Worm (Caenorhabditis elegans): ENCODE measurements around the gene C44C10.5.

C44C10.5 gene

ce11 chrX:11702236-11702635 lies 11.9 kb downstream of the C44C10.5 start, which contains the start of gene C44C10.3:
Gene C44C10.3, plus strand, starts transcription at chrX:11702536.
- no peak for TF ChIP-seq ceh-82 (tag; optimal IDR thresholded peaks at IDR 0.05)
- no peak for TF ChIP-seq snpc-4 (tag; optimal IDR thresholded peaks at IDR 0.05)
- TF ChIP-seq elt-3 (tag; optimal IDR thresholded peaks at IDR 0.05) = no peak
- no peak for TF ChIP-seq nhr-237 (tag; optimal IDR thresholded peaks at IDR 0.05)
- no peak for TF ChIP-seq sma-9 (GFP tag; optimal IDR thresholded peaks at IDR 0.05)
- no peak for TF ChIP-seq sma-9 (tag; optimal IDR thresholded peaks at IDR 0.05)
- TF ChIP-seq peb-1 (tag; optimal IDR thresholded peaks at IDR 0.05) = no peak
- TF ChIP-seq nhr-23 (tag; optimal IDR thresholded peaks at IDR 0.05) = no peak
- no peak for TF ChIP-seq ceh-16 (tag; optimal IDR thresholded peaks at IDR 0.05)
- TF ChIP-seq mbf-1 (tag; optimal IDR thresholded peaks at IDR 0.05) = no peak
- no peak for TF ChIP-seq R02D3.7 (tag; optimal IDR thresholded peaks at IDR 0.05)
- TF ChIP-seq aly-2 (tag; optimal IDR thresholded peaks at IDR 0.05) = no peak
- no peak for TF ChIP-seq nhr-6 (tag; optimal IDR thresholded peaks at IDR 0.05)
- no peak for TF ChIP-seq gmeb-1 (tag; optimal IDR thresholded peaks at IDR 0.05)
- TF ChIP-seq ama-1 (optimal IDR thresholded peaks at IDR 0.05) = no peak
- TF ChIP-seq ztf-11 (tag; optimal IDR thresholded peaks at IDR 0.05) = no peak
- no peak for TF ChIP-seq ZK546.5 (tag; optimal IDR thresholded peaks at IDR 0.05)
- TF ChIP-seq skn-1 (tag; optimal IDR thresholded peaks at IDR 0.05) = no peak
- TF ChIP-seq blmp-1 (tag; optimal IDR thresholded peaks at IDR 0.05; ENCODE audit: insufficient read depth) = no peak

- TF ChIP-seq nhr-11 (tag; optimal IDR thresholded peaks at IDR 0.05) = no peak
- TF ChIP-seq egl-27 (tag; optimal IDR thresholded peaks at IDR 0.05) = peak; percentile 19
- TF ChIP-seq ztf-4 (tag; optimal IDR thresholded peaks at IDR 0.05) = no peak
- peak; percentile 14 for TF ChIP-seq C34F6.9 (tag; optimal IDR thresholded peaks at IDR 0.05)
- TF ChIP-seq Y55F3AM.14 (GFP tag; optimal IDR thresholded peaks at IDR 0.05) = no peak
- TF ChIP-seq fos-1 (tag; optimal IDR thresholded peaks at IDR 0.05) = peak; percentile 89
- TF ChIP-seq nhr-12 (tag; optimal IDR thresholded peaks at IDR 0.05) = no peak
- TF ChIP-seq nhr-21 (tag; optimal IDR thresholded peaks at IDR 0.05) = peak; percentile 60
- peak; percentile 86 for TF ChIP-seq crh-2 (tag; optimal IDR thresholded peaks at IDR 0.05)
- TF ChIP-seq lin-13 (GFP tag; optimal IDR thresholded peaks at IDR 0.05) = peak; percentile 5
- peak; percentile 57 for TF ChIP-seq unc-55 (GFP tag; optimal IDR thresholded peaks at IDR 0.05)
- TF ChIP-seq sma-9 (GFP tag; optimal IDR thresholded peaks at IDR 0.05) = peak; percentile 53
- TF ChIP-seq sma-9 (tag; optimal IDR thresholded peaks at IDR 0.05) = no peak
- TF ChIP-seq zag-1 (tag; optimal IDR thresholded peaks at IDR 0.05) = peak; percentile 5
- peak; percentile 17 for TF ChIP-seq F13H6.1 (tag; optimal IDR thresholded peaks at IDR 0.05)
- peak in 1 of 2 experiments; percentile 63 for TF ChIP-seq mdl-1 (tag; optimal IDR thresholded peaks at IDR 0.05)
- no peak for TF ChIP-seq sma-3 (GFP tag; optimal IDR thresholded peaks at IDR 0.05)
Observed at ce11 chrX:11710229-11710628, 19.9 kb downstream of the C44C10.5 start, which contains the start of gene C44C10.11. Gene C44C10.11, minus strand, starts transcription at chrX:11710343.

- TF ChIP-seq ceh-16 (tag; optimal IDR thresholded peaks at IDR 0.05) (no peak), sma-9 (GFP tag; optimal IDR thresholded peaks at IDR 0.05) (no peak), sma-9 (tag; optimal IDR thresholded peaks at IDR 0.05) (no peak), mab-5 (tag; optimal IDR thresholded peaks at IDR 0.05) (no peak), nhr-10 (tag; optimal IDR thresholded peaks at IDR 0.05) (no peak), peb-1 (tag; optimal IDR thresholded peaks at IDR 0.05) (no peak), unc-55 (GFP tag; optimal IDR thresholded peaks at IDR 0.05) (no peak), nhr-12 (tag; optimal IDR thresholded peaks at IDR 0.05) (no peak)
Observed at ce11 chrX:11711437-11712080, 21.2 kb downstream of the C44C10.5 start.

ce11 chrX:11712230-11712853 lies 22.0 kb downstream of the C44C10.5 start, which contains the start of gene col-180:
Gene col-180, minus strand, starts transcription at chrX:11712280.
- TF ChIP-seq ceh-82 (tag; optimal IDR thresholded peaks at IDR 0.05) (no peak), egl-27 (tag; optimal IDR thresholded peaks at IDR 0.05) (no peak), aly-2 (tag; optimal IDR thresholded peaks at IDR 0.05) (no peak), lin-39 (tag; optimal IDR thresholded peaks at IDR 0.05) (no peak), blmp-1 (tag; optimal IDR thresholded peaks at IDR 0.05; ENCODE audit: insufficient read depth) (no peak), dmd-4 (tag; optimal IDR thresholded peaks at IDR 0.05) (no peak), gmeb-1 (tag; optimal IDR thresholded peaks at IDR 0.05) (no peak), mdl-1 (tag; optimal IDR thresholded peaks at IDR 0.05) (no peak), fos-1 (tag; optimal IDR thresholded peaks at IDR 0.05) (no peak), lin-11 (tag; optimal IDR thresholded peaks at IDR 0.05) (no peak), alr-1 (tag; optimal IDR thresholded peaks at IDR 0.05) (no peak), nhr-25 (tag; optimal IDR thresholded peaks at IDR 0.05) (no peak), mbf-1 (tag; optimal IDR thresholded peaks at IDR 0.05) (no peak), sma-9 (GFP tag; optimal IDR thresholded peaks at IDR 0.05) (no peak), sma-9 (tag; optimal IDR thresholded peaks at IDR 0.05) (no peak)
